Worm (Caenorhabditis elegans): ENCODE data around the gene C50E3.13.
A peak's percentile ranks its signal among the peaks of the same experiment; 100 is the strongest.

ce11 chrV:7580378-7580777, 43.7 kb downstream of the C50E3.13 start, which contains the start of gene ets-6:
- TF ChIP-seq T22C8.4 (GFP tag; IDR thresholded peaks at IDR 0.05) (peak; percentile 67), med-1 (GFP tag; optimal IDR thresholded peaks at IDR 0.05; ENCODE audit: insufficient read depth) (no peak), ztf-23 (GFP tag; IDR thresholded peaks at IDR 0.05) (no peak), klf-2 (GFP tag; conservative IDR thresholded peaks at IDR 0.05) (no peak), flt-1 (GFP tag; IDR thresholded peaks at IDR 0.05) (no peak), cog-1 (tag; optimal IDR thresholded peaks at IDR 0.05) (no peak)

Data from whole organism, midembryonic.